Fruit fly (Drosophila melanogaster) S2 (cell line): ENCODE results near the gene Noc2.

Experiments used
- CG8478 ChIP-seq: fragments of >200 bp; optimal IDR thresholded peaks from 2 replicates; lab custom pipeline; 2018
- CTCF ChIP-seq, 2 experiments: fragments of >200 bp; optimal IDR thresholded peaks; 2 replicates each; lab custom pipeline; 2018

- no peak for TF ChIP-seq CG8478
- TF ChIP-seq CTCF (optimal IDR thresholded peaks at IDR 0.05; lab: Kevin White, UChicago) = no peak
These were observed 42.8 kb downstream of the Noc2 start, which contains the start of gene clumsy for dm6 chr2L:21206193-21206592.
